Fruit fly (Drosophila melanogaster) whole organism, wandering third instar larva: ENCODE measurements around the gene CG31793.

Source experiments
- CG9705 ChIP-seq: fragments of 200-800 bp; sonication (Bioruptor generic); optimal IDR thresholded peaks from 2 replicates; lab custom pipeline; 2018; ENCODE audit warnings: missing biosample characterization, mild to moderate bottlenecking, missing genetic modification characterization
- CrebA ChIP-seq: fragments of 200-800 bp; sonication (Bioruptor generic); optimal IDR thresholded peaks from 2 replicates; lab custom pipeline; 2016; ENCODE audit warnings: missing biosample characterization, mild to moderate bottlenecking, missing genetic modification characterization, borderline replicate concordance
- Dfd ChIP-seq: fragments of >200 bp; optimal IDR thresholded peaks from 2 replicates; lab custom pipeline; 2017; ENCODE audit warnings: missing biosample characterization, missing genetic modification characterization
- Dif ChIP-seq: fragments of 200-275, 200-300 bp; sonication (Bioruptor generic); optimal IDR thresholded peaks from 2 replicates; lab custom pipeline; 2018; ENCODE audit warnings: missing biosample characterization, missing genetic modification characterization; ENCODE audit not compliant: partially characterized antibody
- GATAd ChIP-seq: sonication (Bioruptor generic); optimal IDR thresholded peaks from 2 replicates; lab custom pipeline; 2016; ENCODE audit warnings: missing biosample characterization, missing genetic modification characterization
- HLH106 ChIP-seq: fragments of 200-800 bp; optimal IDR thresholded peaks from 3 replicates; lab custom pipeline; 2019; ENCODE audit warnings: missing biosample characterization, mild to moderate bottlenecking, missing genetic modification characterization, moderate library complexity
- Hnf4 ChIP-seq: fragments of 200-800 bp; sonication (Bioruptor generic); optimal IDR thresholded peaks from 2 replicates; lab custom pipeline; 2016; ENCODE audit warnings: missing biosample characterization, mild to moderate bottlenecking, missing genetic modification characterization
- Jra ChIP-seq: sonication (Bioruptor generic); optimal IDR thresholded peaks from 2 replicates; lab custom pipeline; 2016; ENCODE audit warnings: missing biosample characterization, missing genetic modification characterization
- Myc ChIP-seq: fragments of >200 bp; optimal IDR thresholded peaks from 2 replicates; lab custom pipeline; 2017
- OdsH ChIP-seq: fragments of 200-800 bp; sonication (Bioruptor generic); optimal IDR thresholded peaks from 2 replicates; lab custom pipeline; 2016; ENCODE audit warnings: missing biosample characterization, mild to moderate bottlenecking, missing genetic modification characterization
- Rel ChIP-seq, 2 experiments: fragments of 200-800 bp; sonication (Bioruptor generic) in 1 of 2; optimal IDR thresholded peaks; 2 replicates in 1 of 2; 3 replicates in 1 of 2; lab custom pipeline; 2016 to 2019; ENCODE audit warnings: mild to moderate bottlenecking in 2 of 2, missing biosample characterization in 2 of 2, missing genetic modification characterization in 2 of 2, moderate library complexity in 1 of 2
- Sp1 ChIP-seq: fragments of 200-800 bp; sonication (Bioruptor generic); optimal IDR thresholded peaks from 3 replicates; lab custom pipeline; 2019; ENCODE audit warnings: missing biosample characterization, mild to moderate bottlenecking, missing genetic modification characterization, moderate library complexity
- Vsx2 ChIP-seq: fragments of 200-300, 225-300 bp; sonication (Bioruptor generic); optimal IDR thresholded peaks from 2 replicates; lab custom pipeline; 2018; ENCODE audit warnings: missing biosample characterization, missing genetic modification characterization; ENCODE audit not compliant: partially characterized antibody
- br ChIP-seq: fragments of 200-800 bp; sonication (Bioruptor generic); optimal IDR thresholded peaks from 2 replicates; lab custom pipeline; 2016; ENCODE audit warnings: missing biosample characterization, missing genetic modification characterization
- brk ChIP-seq: fragments of 200-800 bp; sonication (Bioruptor generic); optimal IDR thresholded peaks from 2 replicates; lab custom pipeline; 2016; ENCODE audit warnings: missing biosample characterization, mild to moderate bottlenecking, missing genetic modification characterization
- dl ChIP-seq, 2 experiments: fragments of 175-275, 200-275 bp in 1 of 2; fragments of 200-275 bp in 1 of 2; sonication (Bioruptor generic); optimal IDR thresholded peaks; lab custom pipeline; 2018; ENCODE audit warnings: mild to moderate bottlenecking in 2 of 2, missing biosample characterization in 2 of 2, missing genetic modification characterization in 2 of 2, moderate library complexity in 2 of 2; ENCODE audit not compliant: partially characterized antibody in 2 of 2, insufficient read depth in 1 of 2
- dmrt93B ChIP-seq: fragments of 200-800 bp; sonication (Bioruptor generic); optimal IDR thresholded peaks from 2 replicates; lab custom pipeline; 2018; ENCODE audit warnings: missing biosample characterization, mild to moderate bottlenecking, missing genetic modification characterization
- dsf ChIP-seq: sonication (Bioruptor generic); optimal IDR thresholded peaks from 2 replicates; lab custom pipeline; 2016; ENCODE audit warnings: missing biosample characterization, missing genetic modification characterization, borderline replicate concordance
- ey ChIP-seq: fragments of 200-800 bp; sonication (Bioruptor generic); optimal IDR thresholded peaks from 2 replicates; lab custom pipeline; 2016; ENCODE audit warnings: missing biosample characterization, missing genetic modification characterization
- foxo ChIP-seq, 2 experiments: fragments of 200-800 bp; sonication (Bioruptor generic); optimal IDR thresholded peaks; 2 replicates in 1 of 2; 3 replicates in 1 of 2; lab custom pipeline; 2016 to 2017; ENCODE audit warnings: missing biosample characterization in 2 of 2, missing genetic modification characterization in 2 of 2
- fru ChIP-seq: fragments of 200-800 bp; sonication (Bioruptor generic); optimal IDR thresholded peaks from 3 replicates; lab custom pipeline; 2016; ENCODE audit warnings: missing biosample characterization, mild to moderate bottlenecking, missing genetic modification characterization
- h ChIP-seq: fragments of 200-800 bp; sonication (Bioruptor generic); optimal IDR thresholded peaks from 3 replicates; lab custom pipeline; 2016; ENCODE audit warnings: missing biosample characterization, mild to moderate bottlenecking, missing genetic modification characterization
- jim ChIP-seq: fragments of 175-275, 200-325 bp; sonication (Bioruptor generic); optimal IDR thresholded peaks from 2 replicates; lab custom pipeline; 2016; ENCODE audit warnings: missing biosample characterization, mild to moderate bottlenecking, missing genetic modification characterization
- lola ChIP-seq: fragments of >200 bp; optimal IDR thresholded peaks from 2 replicates; lab custom pipeline; 2017; ENCODE audit warnings: missing biosample characterization, missing genetic modification characterization
- psq ChIP-seq: fragments of 200-800 bp; sonication (Bioruptor generic); optimal IDR thresholded peaks from 3 replicates; lab custom pipeline; 2017; ENCODE audit warnings: missing biosample characterization, mild to moderate bottlenecking, missing genetic modification characterization, moderate library complexity
- rgr ChIP-seq: fragments of 200-800 bp; sonication (Bioruptor generic); optimal IDR thresholded peaks from 3 replicates; lab custom pipeline; 2016; ENCODE audit warnings: missing biosample characterization, mild to moderate bottlenecking, missing genetic modification characterization
- sage ChIP-seq: fragments of 200-800 bp; sonication (Bioruptor generic); optimal IDR thresholded peaks from 2 replicates; lab custom pipeline; 2016; ENCODE audit warnings: missing biosample characterization, mild to moderate bottlenecking, missing genetic modification characterization
- sv ChIP-seq: fragments of 200-800 bp; sonication (Bioruptor generic); optimal IDR thresholded peaks from 3 replicates; lab custom pipeline; 2016; ENCODE audit warnings: missing biosample characterization, missing genetic modification characterization

CG31793 gene

dm6 chr2L:19024744-19025059 is 21.5 kb downstream of the CG31793 start:
- TF ChIP-seq brk (GFP tag; lab: Kevin White, UChicago): no peak
- TF ChIP-seq jim: no peak
- no peak for TF ChIP-seq dsf (GFP tag; lab: Kevin White, UChicago)
- TF ChIP-seq Sp1 (GFP tag; lab: Kevin White, UChicago): no peak
- TF ChIP-seq lola (GFP tag; lab: Kevin White, UChicago): no peak
- TF ChIP-seq foxo (GFP tag; optimal IDR thresholded peaks at IDR 0.05; lab: Kevin White, UChicago): no peak
- no peak for TF ChIP-seq OdsH (GFP tag; lab: Kevin White, UChicago)
- TF ChIP-seq Rel (GFP tag; optimal IDR thresholded peaks at IDR 0.05; lab: Kevin White, UChicago): no peak
- TF ChIP-seq Rel (tag; optimal IDR thresholded peaks at IDR 0.05; lab: Kevin White, UChicago): no peak
- no peak for TF ChIP-seq Dif
- TF ChIP-seq CrebA (GFP tag; lab: Kevin White, UChicago): no peak
- TF ChIP-seq dmrt93B: no peak
- TF ChIP-seq dl (GFP tag; optimal IDR thresholded peaks at IDR 0.05; lab: Kevin White, UChicago; ENCODE audit: insufficient read depth in 1 of 2, partially characterized antibody in 2 of 2): no peak

dm6 chr2L:19026491-19027197 is 23.5 kb downstream of the CG31793 start:
- TF ChIP-seq Sp1 (GFP tag; lab: Kevin White, UChicago): peak; percentile 67
- TF ChIP-seq foxo (GFP tag; optimal IDR thresholded peaks at IDR 0.05; lab: Kevin White, UChicago): peak in 1 of 2 experiments; percentile 57
- TF ChIP-seq dmrt93B: peak; percentile 26
- peak; percentile 60 for TF ChIP-seq HLH106
- no peak for TF ChIP-seq Rel (GFP tag; optimal IDR thresholded peaks at IDR 0.05; lab: Kevin White, UChicago)
- TF ChIP-seq Rel (tag; optimal IDR thresholded peaks at IDR 0.05; lab: Kevin White, UChicago): no peak
- TF ChIP-seq rgr: peak; percentile 13
- no peak for TF ChIP-seq Jra (GFP tag; lab: Kevin White, UChicago)
- TF ChIP-seq Vsx2: no peak
- no peak for TF ChIP-seq Dfd
- TF ChIP-seq psq (GFP tag; lab: Kevin White, UChicago): peak; percentile 20
- TF ChIP-seq br (GFP tag; lab: Kevin White, UChicago): peak; percentile 20
- no peak for TF ChIP-seq Hnf4
- peak; percentile 33 for TF ChIP-seq CG9705 (GFP tag; lab: Kevin White, UChicago)
- peak; percentile 48 for TF ChIP-seq fru (GFP tag; lab: Kevin White, UChicago)
- TF ChIP-seq OdsH (GFP tag; lab: Kevin White, UChicago): peak; percentile 38
- no peak for TF ChIP-seq Myc
- TF ChIP-seq h: peak; percentile 37
- TF ChIP-seq ey (GFP tag; lab: Kevin White, UChicago): peak; percentile 50

dm6 chr2L:19027246-19027886 is 24.2 kb downstream of the CG31793 start, which contains the start of gene Sidpn:
Sidpn (plus strand) TSS chr2L:19027710.
- TF ChIP-seq sv (GFP tag; lab: Kevin White, UChicago): no peak
- peak; percentile 89 for TF ChIP-seq Dfd
- no peak for TF ChIP-seq Rel (GFP tag; optimal IDR thresholded peaks at IDR 0.05; lab: Kevin White, UChicago)
- no peak for TF ChIP-seq Rel (tag; optimal IDR thresholded peaks at IDR 0.05; lab: Kevin White, UChicago)
- TF ChIP-seq GATAd (GFP tag; lab: Kevin White, UChicago): no peak
- TF ChIP-seq CG9705 (GFP tag; lab: Kevin White, UChicago): no peak
- TF ChIP-seq dsf (GFP tag; lab: Kevin White, UChicago): no peak
- TF ChIP-seq rgr: no peak

- TF ChIP-seq foxo (GFP tag; optimal IDR thresholded peaks at IDR 0.05; lab: Kevin White, UChicago) (no peak), sv (GFP tag; lab: Kevin White, UChicago) (no peak), sage (GFP tag; lab: Kevin White, UChicago) (peak; percentile 23), Dif (no peak)
Observed at dm6 chr2L:19033288-19033687, 30.1 kb downstream of the CG31793 start, which contains the start of gene hook. hook (minus strand) TSS chr2L:19033498.
